Worm (Caenorhabditis elegans): Measurements from ENCODE around the gene mec-14.

DNA sequence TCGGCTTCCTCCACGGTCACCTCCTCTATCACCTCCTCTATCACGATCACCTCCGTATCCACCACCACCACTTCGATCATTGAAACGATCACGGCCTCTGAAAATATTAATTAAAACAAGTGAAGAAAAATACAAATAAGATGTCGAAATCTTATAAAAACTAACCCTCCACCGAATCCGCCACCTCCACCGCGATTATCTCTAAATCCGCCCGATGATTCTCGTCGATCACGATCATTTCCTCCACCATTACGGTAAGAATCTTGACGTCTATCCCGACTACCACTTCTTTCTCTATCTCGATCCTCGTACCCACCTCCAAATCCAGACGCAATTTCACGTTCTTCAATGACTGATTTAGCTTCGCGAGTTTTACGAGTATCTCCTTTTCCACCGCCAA lies 33.5 kb downstream of the mec-14 start:
- TF ChIP-seq egl-43 (GFP tag; IDR thresholded peaks at IDR 0.05) (no peak), tag-97 (GFP tag; IDR thresholded peaks at IDR 0.05) (no peak), R02D3.7 (tag; optimal IDR thresholded peaks at IDR 0.05) (no peak), nhr-11 (tag; optimal IDR thresholded peaks at IDR 0.05) (no peak), tra-1 (GFP tag; IDR thresholded peaks at IDR 0.05) (no peak), dpl-1 (GFP tag; optimal IDR thresholded peaks at IDR 0.05) (no peak), Y75B8A.6 (GFP tag; IDR thresholded peaks at IDR 0.05) (no peak), mxl-2 (GFP tag; conservative IDR thresholded peaks at IDR 0.05) (no peak)

Measured in whole organism, L4 larva.